Worm (Caenorhabditis elegans): ENCODE data around the gene F29A7.4.

- TF ChIP-seq W03F9.2 (tag; optimal IDR thresholded peaks at IDR 0.05), result no peak
- no peak for TF ChIP-seq dao-5 (tag; optimal IDR thresholded peaks at IDR 0.05)
These were observed 21.0 kb downstream of the F29A7.4 start, which contains the start of gene fbxb-105 for ce11 chrII:2770788-2771187.

Data from whole organism, L4/young adult.